Fruit fly (Drosophila melanogaster): Measurements from ENCODE around the gene Rap1.

DNA sequence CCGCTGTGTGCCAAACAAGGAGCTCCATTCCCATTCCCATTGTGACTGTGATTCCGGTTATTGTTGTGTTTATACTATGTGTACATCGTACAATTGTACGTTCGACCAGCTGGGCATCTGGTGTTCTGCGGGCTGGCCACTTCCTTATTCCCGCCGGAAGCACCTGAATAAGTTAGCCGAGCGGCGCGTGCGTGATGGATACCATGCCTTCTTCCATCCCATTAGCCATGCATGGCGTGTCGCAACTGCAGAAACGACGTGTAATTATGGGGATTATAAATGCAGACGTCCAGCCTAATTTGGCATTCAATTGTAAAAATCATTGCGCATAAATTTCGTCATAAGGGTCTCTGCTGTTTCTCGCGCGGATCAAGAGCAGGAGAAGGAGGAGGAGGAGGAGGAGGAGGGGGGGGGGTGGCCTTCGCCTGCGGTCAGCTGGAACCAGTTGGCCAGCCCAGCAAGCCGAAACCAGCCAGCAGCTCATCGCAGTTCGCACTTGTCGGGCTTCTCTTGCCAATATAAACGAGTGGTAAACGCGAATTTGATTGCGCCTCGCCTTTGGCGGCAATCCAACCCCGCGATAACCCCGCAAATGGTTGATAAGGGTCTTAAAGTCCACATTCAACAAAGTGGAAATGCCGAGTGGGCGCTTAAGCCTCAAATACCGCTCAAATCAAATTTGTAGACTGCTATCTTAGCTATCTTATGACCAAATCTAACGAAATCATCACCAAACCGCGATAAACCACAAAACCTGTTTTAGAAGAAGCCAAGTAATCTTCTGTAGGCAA, 4.2 kb upstream of the Rap1 start:
- no peak for TF ChIP-seq psq (optimal IDR thresholded peaks at IDR 0.05)
- TF ChIP-seq insv (optimal IDR thresholded peaks at IDR 0.05), result no peak
- TF ChIP-seq Sin3A (optimal IDR thresholded peaks at IDR 0.05), result no peak
- no peak for TF ChIP-seq Myc (optimal IDR thresholded peaks at IDR 0.05)
- peak; percentile 92 for TF ChIP-seq ttk (optimal IDR thresholded peaks at IDR 0.05)
